Worm (Caenorhabditis elegans): ENCODE data around the gene tap-1.

- TF ChIP-seq snpc-4 (tag; optimal IDR thresholded peaks at IDR 0.05) = no peak
- peak; percentile 55 to 78 (median 68) for TF ChIP-seq ceh-82 (tag; optimal IDR thresholded peaks at IDR 0.05)
- TF ChIP-seq nhr-90 (tag; optimal IDR thresholded peaks at IDR 0.05; ENCODE audit: poor library complexity) = peak; percentile 81
- no peak for TF ChIP-seq pag-3 (tag; optimal IDR thresholded peaks at IDR 0.05; ENCODE audit: borderline replicate concordance, insufficient read depth)
These were observed 29.1 kb upstream of the tap-1 start for ce11 chrX:14560297-14560680.
